Fruit fly (Drosophila melanogaster) whole organism, embryonic: ENCODE measurements around the gene sac.
A peak's percentile ranks its signal among the peaks of the same experiment; 100 is the strongest.

Source experiments
- CG10431 ChIP-seq: fragments of 200-800 bp; sonication (Bioruptor generic); optimal IDR thresholded peaks from 3 replicates; lab custom pipeline; 2018; ENCODE audit warnings: missing biosample characterization, mild to moderate bottlenecking, missing genetic modification characterization
- CG12155 ChIP-seq: fragments of 200-800 bp; sonication (Bioruptor generic); optimal IDR thresholded peaks from 3 replicates; lab custom pipeline; 2016; ENCODE audit warnings: missing biosample characterization, missing genetic modification characterization
- CG12219 ChIP-seq: fragments of 200-800 bp; sonication (Bioruptor generic); optimal IDR thresholded peaks from 3 replicates; lab custom pipeline; 2018; ENCODE audit warnings: missing biosample characterization, mild to moderate bottlenecking, missing genetic modification characterization
- CG1233 ChIP-seq: fragments of 200-800 bp; sonication (Bioruptor generic); optimal IDR thresholded peaks from 4 replicates; lab custom pipeline; 2018; ENCODE audit warnings: missing biosample characterization, mild to moderate bottlenecking, missing genetic modification characterization
- CG15073 ChIP-seq: fragments of 200-800 bp; sonication (Bioruptor generic); optimal IDR thresholded peaks from 2 replicates; lab custom pipeline; 2016; ENCODE audit warnings: missing biosample characterization, missing genetic modification characterization
- CG15269 ChIP-seq: fragments of 200-800 bp; sonication (Bioruptor generic); optimal IDR thresholded peaks from 2 replicates; lab custom pipeline; 2018; ENCODE audit warnings: missing biosample characterization, mild to moderate bottlenecking, missing genetic modification characterization, moderate library complexity
- CG16813 ChIP-seq: fragments of 200-800 bp; sonication (Bioruptor generic); IDR thresholded peaks from 3 replicates; pipeline ENCODE4 v1.3.6; 2022; ENCODE audit warnings: missing biosample characterization, missing genetic modification characterization; ENCODE audit not compliant: partially characterized antibody
- CG1832 ChIP-seq: fragments of 200-800 bp; sonication (Bioruptor generic); optimal IDR thresholded peaks from 2 replicates; lab custom pipeline; 2017; ENCODE audit warnings: missing biosample characterization, mild to moderate bottlenecking, missing genetic modification characterization, inconsistent platforms
- CG2199 ChIP-seq: fragments of 200-800 bp; sonication (Bioruptor generic); IDR thresholded peaks from 3 replicates; pipeline ENCODE4 v1.3.6; 2022; ENCODE audit warnings: missing biosample characterization, missing genetic modification characterization
- CG30020 ChIP-seq: fragments of 200-800 bp; optimal IDR thresholded peaks from 2 replicates; lab custom pipeline; 2019; ENCODE audit warnings: missing biosample characterization, mild to moderate bottlenecking, missing genetic modification characterization, moderate library complexity
- CG3847 ChIP-seq: fragments of 200-800 bp; sonication (Bioruptor generic); IDR thresholded peaks from 2 replicates; pipeline ENCODE4 v1.3.6; 2022; ENCODE audit warnings: missing biosample characterization, missing genetic modification characterization
- CG4360 ChIP-seq: fragments of 200-800 bp; sonication (Bioruptor generic); IDR thresholded peaks from 2 replicates; pipeline ENCODE4 v1.3.6; 2022; ENCODE audit warnings: missing biosample characterization, missing genetic modification characterization
- CG4730 ChIP-seq: fragments of 200-800 bp; sonication (Bioruptor generic); IDR thresholded peaks from 2 replicates; pipeline ENCODE4 v1.3.6; 2022; ENCODE audit warnings: missing biosample characterization, missing genetic modification characterization
- CG4820 ChIP-seq: fragments of 200-800 bp; sonication (Bioruptor generic); optimal IDR thresholded peaks from 3 replicates; lab custom pipeline; 2016; ENCODE audit warnings: missing biosample characterization, missing genetic modification characterization
- CG5953 ChIP-seq: fragments of 200-800 bp; sonication (Bioruptor generic); IDR thresholded peaks from 2 replicates; pipeline ENCODE4 v1.3.6; 2022; ENCODE audit warnings: missing biosample characterization, missing genetic modification characterization
- CG7963 ChIP-seq: fragments of 200-800 bp; sonication (Bioruptor generic); IDR thresholded peaks from 3 replicates; pipeline ENCODE4 v1.3.6; 2022; ENCODE audit warnings: missing biosample characterization, missing genetic modification characterization; ENCODE audit not compliant: partially characterized antibody
- CG8359 ChIP-seq: fragments of 200-800 bp; sonication (Bioruptor generic); optimal IDR thresholded peaks from 2 replicates; lab custom pipeline; 2017; ENCODE audit warnings: missing biosample characterization, mild to moderate bottlenecking, missing genetic modification characterization, borderline replicate concordance
- CG8478 ChIP-seq: fragments of >200 bp; optimal IDR thresholded peaks from 2 replicates; lab custom pipeline; 2018
- CG9437 ChIP-seq: fragments of 200-800 bp; sonication (Bioruptor generic); optimal IDR thresholded peaks from 2 replicates; lab custom pipeline; 2018; ENCODE audit warnings: missing biosample characterization, mild to moderate bottlenecking, missing genetic modification characterization
- CG9797 ChIP-seq: fragments of 200-800 bp; sonication (Bioruptor generic); optimal IDR thresholded peaks from 3 replicates; lab custom pipeline; 2018; ENCODE audit warnings: missing biosample characterization, mild to moderate bottlenecking, missing genetic modification characterization
- CkIIα-i1 ChIP-seq: fragments of 200-800 bp; sonication (Bioruptor generic); IDR thresholded peaks from 2 replicates; pipeline ENCODE4 v1.3.6; 2022; ENCODE audit warnings: missing biosample characterization, missing genetic modification characterization
- D19B ChIP-seq: fragments of 200-800 bp; sonication (Bioruptor generic); optimal IDR thresholded peaks from 2 replicates; lab custom pipeline; 2017; ENCODE audit warnings: missing biosample characterization, mild to moderate bottlenecking, missing genetic modification characterization
- Dad ChIP-seq: fragments of 200-800 bp; sonication (Bioruptor generic); optimal IDR thresholded peaks from 3 replicates; lab custom pipeline; 2016; ENCODE audit warnings: missing biosample characterization, missing genetic modification characterization
- Drgx ChIP-seq: fragments of 200-800 bp; sonication (Bioruptor generic); IDR thresholded peaks from 2 replicates; pipeline ENCODE4 v1.3.6; 2022; ENCODE audit warnings: missing biosample characterization, missing genetic modification characterization
- E2f2 ChIP-seq: fragments of 200-800 bp; sonication (Bioruptor generic); IDR thresholded peaks from 2 replicates; pipeline ENCODE4 v1.3.6; 2022; ENCODE audit warnings: missing biosample characterization, missing genetic modification characterization
- Elba2 ChIP-seq: fragments of 200-800 bp; sonication (Bioruptor generic); optimal IDR thresholded peaks from 3 replicates; lab custom pipeline; 2016; ENCODE audit warnings: missing biosample characterization, missing genetic modification characterization
- Ets65A ChIP-seq: fragments of 200-800 bp; sonication (Bioruptor generic); peaks from one replicate; lab custom pipeline; 2016; ENCODE audit warnings: missing biosample characterization, missing genetic modification characterization
- Fer2 ChIP-seq: fragments of 200-800 bp; sonication (Bioruptor generic); optimal IDR thresholded peaks from 2 replicates; lab custom pipeline; 2018; ENCODE audit warnings: missing biosample characterization, mild to moderate bottlenecking, missing genetic modification characterization, moderate library complexity
- Hr78 ChIP-seq, 2 experiments: fragments of 200-800 bp in 1 of 2; fragments of >200 bp in 1 of 2; sonication (Bioruptor generic) in 1 of 2; optimal IDR thresholded peaks; 2 replicates each; lab custom pipeline; 2017 to 2019; ENCODE audit warnings: missing biosample characterization in 2 of 2, missing genetic modification characterization in 2 of 2, mild to moderate bottlenecking in 1 of 2, moderate library complexity in 1 of 2
- Mrtf ChIP-seq: fragments of 200-800 bp; sonication (Bioruptor generic); IDR thresholded peaks from 3 replicates; pipeline ENCODE4 v1.3.6; 2022; ENCODE audit warnings: missing biosample characterization, missing genetic modification characterization
- Oli ChIP-seq: fragments of 200-800 bp; sonication (Bioruptor generic); optimal IDR thresholded peaks from 2 replicates; lab custom pipeline; 2018; ENCODE audit warnings: missing biosample characterization, mild to moderate bottlenecking, missing genetic modification characterization, moderate library complexity
- Pdp1 ChIP-seq, 2 experiments: fragments of 200-800 bp; sonication (Bioruptor generic); optimal IDR thresholded peaks; 3 replicates each; lab custom pipeline; 2016; ENCODE audit warnings: missing biosample characterization in 2 of 2, missing genetic modification characterization in 2 of 2, mild to moderate bottlenecking in 1 of 2, moderate library complexity in 1 of 2
- amos ChIP-seq: fragments of 200-800 bp; sonication (Bioruptor generic); IDR thresholded peaks from 2 replicates; pipeline ENCODE4 v1.3.6; 2022; ENCODE audit warnings: missing biosample characterization, missing genetic modification characterization; ENCODE audit not compliant: partially characterized antibody
- dmrt11E ChIP-seq: fragments of 200-800 bp; sonication (Bioruptor generic); optimal IDR thresholded peaks from 3 replicates; lab custom pipeline; 2018; ENCODE audit warnings: missing biosample characterization, mild to moderate bottlenecking, missing genetic modification characterization, moderate library complexity
- gce ChIP-seq: fragments of 200-800 bp; sonication (Bioruptor generic); IDR thresholded peaks from 3 replicates; pipeline ENCODE4 v1.3.6; 2022; ENCODE audit warnings: missing biosample characterization, missing genetic modification characterization
- her ChIP-seq: fragments of 200-800 bp; sonication (Bioruptor generic); optimal IDR thresholded peaks from 2 replicates; lab custom pipeline; 2016; ENCODE audit warnings: missing biosample characterization, missing genetic modification characterization
- lbe ChIP-seq: fragments of 200-800 bp; sonication (Bioruptor generic); optimal IDR thresholded peaks from 2 replicates; lab custom pipeline; 2016; ENCODE audit warnings: missing biosample characterization, mild to moderate bottlenecking, missing genetic modification characterization
- pfk ChIP-seq: fragments of 200-800 bp; sonication (Bioruptor generic); optimal IDR thresholded peaks from 2 replicates; lab custom pipeline; 2018; ENCODE audit warnings: missing biosample characterization, mild to moderate bottlenecking, missing genetic modification characterization, moderate library complexity
- prd ChIP-seq, 3 experiments: fragments of >200 bp in 2 of 3; fragments of 200-800 bp in 1 of 3; sonication (Bioruptor generic) in 1 of 3; optimal IDR thresholded peaks in 2 of 3; IDR thresholded peaks in 1 of 3; 2 replicates in 2 of 3; 3 replicates in 1 of 3; pipeline versions ENCODE4 v1.3.6 to Lab custom; 2017 to 2022; ENCODE audit warnings: missing biosample characterization in 1 of 3, missing genetic modification characterization in 1 of 3
- ranshi ChIP-seq: fragments of 200-800 bp; sonication (Bioruptor generic); IDR thresholded peaks from 2 replicates; pipeline ENCODE4 v1.3.6; 2022; ENCODE audit warnings: missing biosample characterization, missing genetic modification characterization
- rib ChIP-seq: fragments of 200-800 bp; sonication (Bioruptor generic); IDR thresholded peaks from 2 replicates; pipeline ENCODE4 v1.3.6; 2022; ENCODE audit warnings: missing biosample characterization, missing genetic modification characterization
- schlank ChIP-seq: fragments of 200-800 bp; sonication (Bioruptor generic); optimal IDR thresholded peaks from 2 replicates; lab custom pipeline; 2018; ENCODE audit warnings: missing biosample characterization, mild to moderate bottlenecking, missing genetic modification characterization
- seq ChIP-seq: fragments of 200-800 bp; sonication (Bioruptor generic); IDR thresholded peaks from 2 replicates; pipeline ENCODE4 v1.3.6; 2022; ENCODE audit warnings: missing biosample characterization, missing genetic modification characterization
- slou ChIP-seq: fragments of 200-800 bp; sonication (Bioruptor generic); optimal IDR thresholded peaks from 3 replicates; lab custom pipeline; 2016; ENCODE audit warnings: missing biosample characterization, missing genetic modification characterization
- sr ChIP-seq: fragments of 200-800 bp; sonication (Bioruptor generic); IDR thresholded peaks from 3 replicates; pipeline ENCODE4 v1.3.6; 2022; ENCODE audit warnings: missing biosample characterization, missing genetic modification characterization
- tll ChIP-seq, 2 experiments: fragments of 200-800 bp in 1 of 2; fragments of >200 bp in 1 of 2; sonication (Bioruptor generic) in 1 of 2; optimal IDR thresholded peaks; 2 replicates each; lab custom pipeline; 2017 to 2019; ENCODE audit warnings: missing biosample characterization in 2 of 2, missing genetic modification characterization in 2 of 2, mild to moderate bottlenecking in 1 of 2, moderate library complexity in 1 of 2
- toy ChIP-seq: fragments of 200-800 bp; sonication (Bioruptor generic); IDR thresholded peaks from 2 replicates; pipeline ENCODE4 v1.3.6; 2022; ENCODE audit warnings: missing biosample characterization, missing genetic modification characterization
- twi ChIP-seq: fragments of 200-800 bp; optimal IDR thresholded peaks from 2 replicates; lab custom pipeline; 2019; ENCODE audit warnings: missing biosample characterization, mild to moderate bottlenecking, missing genetic modification characterization, moderate library complexity

The sac gene

DNA sequence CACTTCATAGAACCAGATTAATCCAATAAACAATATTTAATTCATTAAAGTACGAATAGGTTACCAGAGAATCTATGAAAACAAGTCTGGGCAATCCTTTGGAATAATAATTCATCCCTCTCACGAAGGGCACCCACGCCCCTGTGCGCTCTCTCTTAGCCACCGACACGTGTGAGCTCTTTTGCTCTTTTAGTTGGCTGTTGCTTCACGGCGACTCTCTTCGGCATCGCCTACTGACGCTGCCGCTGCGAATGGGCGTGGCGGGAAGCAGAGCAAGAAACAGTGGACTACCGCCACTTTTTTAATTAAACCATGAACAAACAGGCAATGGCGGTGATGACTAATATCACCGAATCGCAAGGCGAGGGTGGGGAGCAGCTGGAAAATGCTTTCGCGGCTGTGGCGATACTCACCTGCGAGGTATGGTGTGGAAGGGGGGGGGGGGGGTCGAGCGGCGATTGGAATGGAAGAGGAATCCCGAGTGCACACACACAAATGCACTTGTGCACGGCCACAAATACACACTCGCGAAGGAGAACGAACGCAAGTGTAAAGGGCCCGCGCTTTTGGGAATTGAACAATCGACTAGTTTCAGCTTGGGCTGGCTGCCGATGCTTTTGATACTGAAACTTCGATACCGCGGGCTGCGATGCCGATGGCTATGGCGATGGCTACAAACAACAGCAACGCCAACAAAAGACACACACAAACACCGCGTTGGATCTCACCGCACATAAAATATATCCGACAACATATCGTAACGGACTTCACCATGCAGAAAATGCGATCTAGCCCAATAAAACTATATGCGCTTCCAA, 2.2 kb upstream of the sac start (continued):
- TF ChIP-seq Hr78 (GFP tag; optimal IDR thresholded peaks at IDR 0.05; lab: Kevin White, UChicago) (peak in 1 of 2 experiments; percentile 52), CG2199 (peak; percentile 84), amos (peak; percentile 39; the same call in 1 of the 2 replicates), Ets65A (GFP tag; lab: Kevin White, UChicago) (peak; percentile 98), Elba2 (GFP tag; lab: Kevin White, UChicago) (no peak), CG8478 (lab: Kevin White, UChicago) (no peak), Drgx (GFP tag; lab: Robert Waterston, UW) (peak; percentile 81), CkIIα-i1 (GFP tag; lab: Robert Waterston, UW) (0 out of 2 replicates have a peak, but pooled peaks have one; percentile 15), pfk (no peak), dmrt11E (tag; lab: Kevin White, UChicago) (peak; percentile 61), twi (tag; lab: Kevin White, UChicago) (no peak), toy (GFP tag; lab: Robert Waterston, UW) (peak; percentile 80), ranshi (GFP tag; lab: Robert Waterston, UW) (peak; percentile 89), CG30020 (tag; lab: Kevin White, UChicago) (peak; percentile 22), CG4730 (peak; percentile 78), slou (GFP tag; lab: Kevin White, UChicago) (peak; percentile 41), her (peak; percentile 84), CG12155 (GFP tag; lab: Kevin White, UChicago) (peak; percentile 87), lbe (GFP tag; lab: Kevin White, UChicago) (peak; percentile 83), tll (GFP tag; optimal IDR thresholded peaks at IDR 0.05; lab: Kevin White, UChicago) (no peak), CG3847 (GFP tag; lab: Robert Waterston, UW) (peak; percentile 80), Mrtf (GFP tag; lab: Robert Waterston, UW) (peak; percentile 77; the same call in 2 of the 3 replicates), rib (GFP tag; lab: Robert Waterston, UW) (peak; percentile 73; the same call in 1 of the 2 replicates), CG16813 (GFP tag; lab: Robert Waterston, UW) (no peak), sr (GFP tag; lab: Robert Waterston, UW) (peak; percentile 75; the same call in 2 of the 3 replicates), Oli (tag; lab: Kevin White, UChicago) (peak; percentile 77), CG10431 (GFP tag; lab: Kevin White, UChicago) (peak; percentile 43), CG9797 (no peak), CG15269 (tag; lab: Kevin White, UChicago) (peak; percentile 89), CG1832 (GFP tag; lab: Kevin White, UChicago) (no peak), CG4820 (GFP tag; lab: Kevin White, UChicago) (peak; percentile 84), CG12219 (GFP tag; lab: Kevin White, UChicago) (peak; percentile 87), seq (GFP tag; lab: Robert Waterston, UW) (peak; percentile 90), prd (optimal IDR thresholded peaks at IDR 0.05; lab: Kevin White, UChicago) (no peak), prd (GFP tag; IDR thresholded peaks at IDR 0.05; lab: Robert Waterston, UW) (peak; percentile 89), D19B (GFP tag; lab: Kevin White, UChicago) (peak; percentile 80), Pdp1 (GFP tag; optimal IDR thresholded peaks at IDR 0.05; lab: Kevin White, UChicago) (peak; percentile 83 to 87), Dad (GFP tag; lab: Kevin White, UChicago) (peak; percentile 83), CG5953 (GFP tag; lab: Robert Waterston, UW) (peak; percentile 80; the same call in 1 of the 2 replicates), CG15073 (peak; percentile 15), schlank (peak; percentile 59), E2f2 (GFP tag; lab: Robert Waterston, UW) (peak; percentile 65), CG9437 (GFP tag; lab: Kevin White, UChicago) (peak; percentile 70), Fer2 (tag; lab: Kevin White, UChicago) (peak; percentile 63), CG1233 (GFP tag; lab: Kevin White, UChicago) (peak; percentile 64), CG4360 (GFP tag; lab: Robert Waterston, UW) (peak; percentile 53; the same call in 1 of the 2 replicates), gce (GFP tag; lab: Robert Waterston, UW) (peak; percentile 88), CG8359 (GFP tag; lab: Kevin White, UChicago) (peak; percentile 21), CG7963 (GFP tag; lab: Robert Waterston, UW) (no peak)
